Worm (Caenorhabditis elegans) whole organism, L2 larva: Measurements from ENCODE around the gene spex-3.

Experiments
- aly-2 ChIP-seq: fragments of 150-350 bp; optimal IDR thresholded peaks from 2 replicates; lab custom pipeline; 2014; ENCODE audit warnings: missing biosample characterization, missing genetic modification characterization
- lin-39 ChIP-seq: fragments of 150-350 bp; optimal IDR thresholded peaks from 2 replicates; lab custom pipeline; 2014; ENCODE audit warnings: missing biosample characterization, missing genetic modification reagents, missing genetic modification characterization
- unc-55 ChIP-seq: fragments of 150-350 bp; sonication (generic microtip); optimal IDR thresholded peaks from 3 replicates; lab custom pipeline; 2014; ENCODE audit warnings: missing biosample characterization, missing genetic modification reagents, missing genetic modification characterization
- zag-1 ChIP-seq: fragments of 150-350 bp; optimal IDR thresholded peaks from 2 replicates; lab custom pipeline; 2014; ENCODE audit warnings: missing biosample characterization, missing genetic modification characterization
- ztf-1 ChIP-seq: fragments of 200-800 bp; sonication (Bioruptor generic); conservative IDR thresholded peaks from 2 replicates; pipeline ENCODE4 v1.3.6; 2022; ENCODE audit warnings: missing genetic modification characterization, missing compliant biosample characterization

- TF ChIP-seq zag-1 = no peak
- no peak for TF ChIP-seq ztf-1 (GFP tag; lab: Robert Waterston, UW)
- TF ChIP-seq aly-2 (tag; lab: Kevin White, UChicago) = no peak
- no peak for TF ChIP-seq unc-55
- no peak for TF ChIP-seq lin-39 (tag; lab: Kevin White, UChicago)
Observed at ce11 chrIII:1731850-1732249, 29.6 kb upstream of the spex-3 start.
